Worm (Caenorhabditis elegans) whole organism, L3 larva: ENCODE measurements around the gene mes-1.

ENCODE experiments used
- ZK546.5 ChIP-seq: sonication (generic microtip); optimal IDR thresholded peaks from 2 replicates; lab custom pipeline; 2017; ENCODE audit warnings: missing biosample characterization, missing genetic modification characterization
- aly-2 ChIP-seq: fragments of 150-350 bp; optimal IDR thresholded peaks from 2 replicates; lab custom pipeline; 2014; ENCODE audit warnings: missing biosample characterization, missing genetic modification characterization
- ama-1 ChIP-seq: fragments of 150-350 bp; optimal IDR thresholded peaks from 2 replicates; lab custom pipeline; 2018
- ceh-16 ChIP-seq: sonication (generic microtip); optimal IDR thresholded peaks from 2 replicates; lab custom pipeline; 2017; ENCODE audit warnings: missing biosample characterization, missing genetic modification characterization
- ceh-28 ChIP-seq: fragments of 150-350 bp; optimal IDR thresholded peaks from 2 replicates; lab custom pipeline; 2014; ENCODE audit warnings: missing biosample characterization, missing genetic modification reagents, missing genetic modification characterization
- ceh-82 ChIP-seq: fragments of 150-350 bp; optimal IDR thresholded peaks from 2 replicates; lab custom pipeline; 2014; ENCODE audit warnings: missing biosample characterization, missing genetic modification characterization
- egl-27 ChIP-seq: sonication (generic microtip); optimal IDR thresholded peaks from 4 replicates; lab custom pipeline; 2017; ENCODE audit warnings: missing biosample characterization, missing genetic modification reagents, missing genetic modification characterization
- elt-1 ChIP-seq: fragments of 150-350 bp; optimal IDR thresholded peaks from 2 replicates; lab custom pipeline; 2014; ENCODE audit warnings: missing biosample characterization, missing genetic modification characterization
- elt-2 ChIP-seq: sonication (generic microtip); optimal IDR thresholded peaks from 2 replicates; lab custom pipeline; 2016; ENCODE audit warnings: missing genetic modification reagents, mild to moderate bottlenecking, missing genetic modification characterization, missing compliant biosample characterization
- eor-1 ChIP-seq, 2 experiments: fragments of 150-350 bp; optimal IDR thresholded peaks; 2 replicates each; lab custom pipeline; 2014 to 2018; ENCODE audit warnings: missing biosample characterization in 2 of 2, missing genetic modification characterization in 2 of 2
- fkh-10 ChIP-seq: sonication (generic microtip); optimal IDR thresholded peaks from 2 replicates; lab custom pipeline; 2017; ENCODE audit warnings: missing biosample characterization, missing genetic modification reagents, missing genetic modification characterization
- hmg-11 ChIP-seq: sonication (generic microtip); optimal IDR thresholded peaks from 2 replicates; lab custom pipeline; 2016; ENCODE audit warnings: missing genetic modification characterization, missing compliant biosample characterization
- lin-15B ChIP-seq: fragments of 150-350 bp; optimal IDR thresholded peaks from 2 replicates; lab custom pipeline; 2014; ENCODE audit warnings: missing biosample characterization, missing genetic modification characterization
- lsy-12 ChIP-seq: sonication (generic microtip); optimal IDR thresholded peaks from 2 replicates; lab custom pipeline; 2016; ENCODE audit warnings: mild to moderate bottlenecking, missing genetic modification characterization, missing compliant biosample characterization
- mml-1 ChIP-seq: fragments of 150-350 bp; sonication (generic microtip); optimal IDR thresholded peaks from 3 replicates; lab custom pipeline; 2014; ENCODE audit warnings: missing biosample characterization, missing genetic modification characterization
- nfya-1 ChIP-seq: sonication (generic microtip); optimal IDR thresholded peaks from 2 replicates; lab custom pipeline; 2017; ENCODE audit warnings: missing genetic modification characterization, mild to moderate bottlenecking, missing compliant biosample characterization, antibody characterized with exemption, moderate library complexity; ENCODE audit not compliant: insufficient read depth
- nhr-11 ChIP-seq: fragments of 150-350 bp; optimal IDR thresholded peaks from 2 replicates; lab custom pipeline; 2014; ENCODE audit warnings: missing biosample characterization, missing genetic modification characterization
- nhr-12 ChIP-seq: fragments of 150-350 bp; optimal IDR thresholded peaks from 2 replicates; lab custom pipeline; 2014; ENCODE audit warnings: missing biosample characterization, missing genetic modification characterization
- nhr-23 ChIP-seq: fragments of 150-350 bp; optimal IDR thresholded peaks from 2 replicates; lab custom pipeline; 2014; ENCODE audit warnings: missing biosample characterization, missing genetic modification reagents, missing genetic modification characterization
- nhr-237 ChIP-seq: fragments of 150-350 bp; optimal IDR thresholded peaks from 2 replicates; lab custom pipeline; 2014; ENCODE audit warnings: missing biosample characterization, missing genetic modification characterization
- nhr-25 ChIP-seq: sonication (generic microtip); optimal IDR thresholded peaks from 2 replicates; lab custom pipeline; 2017; ENCODE audit warnings: missing biosample characterization, missing genetic modification characterization
- nhr-28 ChIP-seq: fragments of 150-350 bp; optimal IDR thresholded peaks from 2 replicates; lab custom pipeline; 2014; ENCODE audit warnings: missing biosample characterization, missing genetic modification characterization
- nhr-43 ChIP-seq: sonication (generic microtip); optimal IDR thresholded peaks from 2 replicates; lab custom pipeline; 2016; ENCODE audit warnings: mild to moderate bottlenecking, missing genetic modification characterization, missing compliant biosample characterization; ENCODE audit not compliant: poor library complexity, severe bottlenecking
- nhr-67 ChIP-seq: fragments of 150-350 bp; optimal IDR thresholded peaks from 2 replicates; lab custom pipeline; 2014; ENCODE audit warnings: missing biosample characterization, missing genetic modification characterization
- nhr-77 ChIP-seq: fragments of 150-350 bp; optimal IDR thresholded peaks from 2 replicates; lab custom pipeline; 2014; ENCODE audit warnings: missing biosample characterization, missing genetic modification characterization
- pqm-1 ChIP-seq: fragments of 150-350 bp; optimal IDR thresholded peaks from 2 replicates; lab custom pipeline; 2017; ENCODE audit warnings: missing biosample characterization, missing genetic modification characterization, inconsistent platforms
- sea-2 ChIP-seq: fragments of 150-350 bp; sonication (generic microtip); optimal IDR thresholded peaks from 4 replicates; lab custom pipeline; 2014; ENCODE audit warnings: missing biosample characterization, missing genetic modification reagents, missing genetic modification characterization
- snpc-4 ChIP-seq: fragments of 150-350 bp; optimal IDR thresholded peaks from 2 replicates; lab custom pipeline; 2014; ENCODE audit warnings: missing biosample characterization, missing genetic modification characterization
- tbx-2 ChIP-seq: sonication (generic microtip); optimal IDR thresholded peaks from 2 replicates; lab custom pipeline; 2016; ENCODE audit warnings: mild to moderate bottlenecking, missing genetic modification characterization, missing compliant biosample characterization
- unc-39 ChIP-seq: sonication (generic microtip); optimal IDR thresholded peaks from 4 replicates; lab custom pipeline; 2017; ENCODE audit warnings: missing biosample characterization, missing genetic modification characterization
- unc-62 ChIP-seq: fragments of 150-350 bp; sonication (generic microtip); optimal IDR thresholded peaks from 4 replicates; lab custom pipeline; 2014; ENCODE audit warnings: missing biosample characterization, missing genetic modification reagents, missing genetic modification characterization
- zag-1 ChIP-seq: fragments of 150-350 bp; optimal IDR thresholded peaks from 2 replicates; lab custom pipeline; 2014; ENCODE audit warnings: missing biosample characterization, missing genetic modification characterization
- ztf-11 ChIP-seq: fragments of 150-350 bp; optimal IDR thresholded peaks from 2 replicates; lab custom pipeline; 2014; ENCODE audit warnings: missing biosample characterization, missing genetic modification characterization
- ztf-4 ChIP-seq: fragments of 150-350 bp; optimal IDR thresholded peaks from 2 replicates; lab custom pipeline; 2014; ENCODE audit warnings: missing biosample characterization, missing genetic modification characterization

The mes-1 gene

DNA sequence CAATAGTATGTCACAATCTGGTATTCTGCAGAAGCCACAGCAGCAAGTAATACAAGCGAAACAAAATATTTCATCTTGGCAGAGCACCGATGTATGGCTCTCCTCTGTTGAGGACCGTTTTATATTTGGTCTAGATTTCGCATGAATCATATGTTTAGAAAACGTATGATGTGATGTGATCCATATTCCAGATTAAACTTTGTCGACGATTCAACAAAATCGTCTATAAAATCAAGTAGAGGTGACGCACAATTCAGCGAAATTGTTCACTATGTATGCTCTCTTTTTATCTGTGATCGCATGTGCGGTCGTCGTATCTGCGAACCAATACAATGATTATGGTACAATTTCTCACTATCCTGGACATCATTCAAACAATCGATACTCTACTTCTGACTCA is 22.6 kb downstream of the mes-1 start, which contains the start of the genes Y62H9A.3 and Y62H9A.4:
Y62H9A.3 (minus strand) TSS at position 101 of the 400 bp plus-strand sequence.
Y62H9A.4 (plus strand) TSS at position 256 of the 400 bp plus-strand sequence.
- no peak for TF ChIP-seq lsy-12 (tag; lab: Kevin White, UChicago)
- TF ChIP-seq zag-1 (tag; lab: Kevin White, UChicago): no peak
- no peak for TF ChIP-seq elt-1
- TF ChIP-seq pqm-1 (tag; lab: Kevin White, UChicago): no peak
- no peak for TF ChIP-seq aly-2 (tag; lab: Kevin White, UChicago)
- TF ChIP-seq, all 47 proteins: peak for 0

DNA sequence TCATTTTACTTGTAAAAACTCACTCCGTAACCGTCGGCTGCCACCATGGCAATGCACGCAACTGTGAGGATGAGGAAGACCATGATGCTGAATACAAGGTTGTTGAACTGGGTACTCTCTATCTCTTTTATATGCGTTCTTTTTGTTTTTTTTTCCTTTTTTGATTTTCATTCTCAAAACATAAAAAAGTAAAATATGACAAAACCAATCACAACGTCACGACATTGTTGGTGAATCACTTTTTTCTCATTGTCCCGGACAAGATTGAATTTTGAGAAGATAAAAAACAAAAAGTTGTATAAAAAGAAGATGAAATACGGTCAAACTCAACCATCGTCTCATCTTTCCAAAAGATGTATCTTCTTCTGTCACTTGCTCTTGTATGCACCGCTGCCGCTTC is 25.5 kb downstream of the mes-1 start, which contains the start of the genes Y62H9A.5 and ule-5:
Y62H9A.5 (minus strand) TSS at position 101 of the 400 bp plus-strand sequence.
ule-5 (plus strand) TSS at position 328 of the 400 bp plus-strand sequence.
- TF ChIP-seq ceh-82 (tag; lab: Kevin White, UChicago) (no peak), nhr-77 (tag; lab: Kevin White, UChicago) (no peak), nfya-1 (tag; lab: Kevin White, UChicago) (no peak), ceh-16 (tag; lab: Kevin White, UChicago) (no peak), mml-1 (tag; lab: Kevin White, UChicago) (no peak)

DNA sequence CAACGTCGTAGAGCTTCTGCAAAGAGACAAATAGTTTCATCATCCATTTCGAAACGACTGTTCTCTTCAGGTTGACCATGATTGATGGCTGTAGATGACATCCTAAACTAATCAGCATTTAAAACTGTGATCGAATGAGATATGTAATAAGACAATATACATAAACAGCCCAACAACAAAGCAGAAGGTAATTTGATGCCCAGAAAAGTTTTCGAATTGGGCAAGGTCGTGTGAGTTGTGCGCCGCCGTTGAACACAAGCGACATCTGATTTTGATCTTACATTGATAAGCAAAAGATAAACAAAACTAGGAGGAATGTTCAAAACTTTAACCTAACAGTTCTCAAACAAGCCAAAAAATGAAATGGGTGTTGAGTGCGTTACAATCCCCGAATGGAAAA is 28.3 kb downstream of the mes-1 start, which contains the start of gene Y62H9A.7:
Y62H9A.7 (minus strand) TSS at position 101 of the 400 bp plus-strand sequence.
- TF ChIP-seq nhr-237 (tag; lab: Kevin White, UChicago): no peak
- no peak for TF ChIP-seq nhr-77 (tag; lab: Kevin White, UChicago)
- no peak for TF ChIP-seq ama-1 (lab: Kevin White, UChicago)
- no peak for TF ChIP-seq ceh-82 (tag; lab: Kevin White, UChicago)
- TF ChIP-seq fkh-10 (GFP tag; lab: Kevin White, UChicago): no peak
- TF ChIP-seq sea-2 (GFP tag; lab: Kevin White, UChicago): no peak
- no peak for TF ChIP-seq ztf-11 (tag; lab: Kevin White, UChicago)
- TF ChIP-seq, all 47 proteins: peak for 0

ce11 chrX:11892328-11892727 is 35.0 kb downstream of the mes-1 start, which contains the start of gene Y62H9A.8:
Y62H9A.8 (minus strand) TSS chrX:11892428.
- TF ChIP-seq sea-2 (GFP tag; lab: Kevin White, UChicago) (no peak), unc-39 (tag; lab: Kevin White, UChicago) (no peak), nhr-43 (tag; lab: Kevin White, UChicago) (no peak), egl-27 (no peak), nhr-23 (tag; lab: Kevin White, UChicago) (no peak), eor-1 (tag; optimal IDR thresholded peaks at IDR 0.05; lab: Kevin White, UChicago) (no peak), zag-1 (tag; lab: Kevin White, UChicago) (no peak), nhr-28 (tag; lab: Kevin White, UChicago) (no peak), ZK546.5 (no peak), tbx-2 (tag; lab: Kevin White, UChicago) (no peak), nhr-12 (no peak), ztf-4 (tag; lab: Kevin White, UChicago) (no peak), ceh-16 (tag; lab: Kevin White, UChicago) (no peak)

DNA sequence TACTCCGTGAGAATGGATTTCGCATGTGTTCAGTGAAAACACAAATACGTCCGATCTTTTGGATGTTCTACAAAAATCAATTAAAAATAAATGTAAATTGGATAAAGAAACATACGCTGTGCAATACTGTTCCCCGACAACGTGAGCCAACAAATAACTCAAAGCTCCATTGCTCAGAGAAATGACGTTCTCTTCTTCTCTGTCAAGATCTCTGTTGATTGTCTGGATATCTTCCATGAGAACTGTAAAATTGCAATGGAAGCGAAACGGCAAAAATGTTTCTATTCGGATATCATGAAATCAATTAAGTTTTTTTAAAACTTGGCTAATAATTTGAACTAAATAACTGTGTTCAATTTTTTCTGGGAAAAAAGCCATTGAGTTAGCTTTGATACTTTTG is 39.4 kb downstream of the mes-1 start:
- TF ChIP-seq unc-62 (GFP tag; lab: Kevin White, UChicago) (no peak), lsy-12 (tag; lab: Kevin White, UChicago) (no peak), elt-2 (tag; lab: Kevin White, UChicago) (no peak), nhr-67 (tag; lab: Kevin White, UChicago) (no peak), snpc-4 (tag; lab: Kevin White, UChicago) (no peak), nhr-25 (no peak), nhr-28 (tag; lab: Kevin White, UChicago) (no peak), lin-15B (tag; lab: Kevin White, UChicago) (no peak), ceh-28 (tag; lab: Kevin White, UChicago) (no peak), ama-1 (lab: Kevin White, UChicago) (no peak), nhr-23 (tag; lab: Kevin White, UChicago) (no peak), nfya-1 (tag; lab: Kevin White, UChicago) (no peak), ceh-16 (tag; lab: Kevin White, UChicago) (no peak), nhr-77 (tag; lab: Kevin White, UChicago) (no peak), nhr-11 (no peak), hmg-11 (tag; lab: Kevin White, UChicago) (no peak)
